Worm (Caenorhabditis elegans) whole organism, L4/young adult: ENCODE results near the gene clec-140.

Experiments
- dao-5 ChIP-seq: sonication (generic microtip); optimal IDR thresholded peaks from 2 replicates; lab custom pipeline; 2016; ENCODE audit warnings: missing genotype, missing genetic modification characterization, moderate library complexity, missing compliant biosample characterization
- him-1 ChIP-seq: sonication (generic microtip); optimal IDR thresholded peaks from 2 replicates; lab custom pipeline; 2016; ENCODE audit warnings: missing genotype, missing genetic modification reagents, missing genetic modification characterization, missing compliant biosample characterization

DNA sequence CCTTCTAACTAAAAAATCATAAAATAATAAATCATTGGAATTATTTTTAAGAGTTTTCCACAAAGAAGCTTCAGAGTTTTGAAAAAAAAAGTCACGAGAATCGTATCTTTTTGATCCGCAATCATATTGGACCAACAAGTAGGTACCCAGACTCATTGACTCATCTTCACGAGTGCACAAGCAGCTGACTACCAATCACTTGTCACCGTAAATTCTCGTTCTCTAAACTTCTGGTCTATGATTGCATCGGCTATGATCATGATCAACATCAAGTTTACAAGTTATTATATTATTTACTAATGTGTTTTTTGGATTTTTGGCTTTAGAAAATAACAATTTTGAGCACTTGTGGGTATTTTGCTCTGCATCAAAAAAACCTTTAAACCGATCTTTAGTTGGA is 3.4 kb downstream of the clec-140 start:
- TF ChIP-seq dao-5 (tag; lab: Kevin White, UChicago) (no peak), him-1 (no peak)
